Worm (Caenorhabditis elegans) whole organism, midembryonic: ENCODE data around the gene str-143.

ENCODE experiments used
- T22C8.4 ChIP-seq: fragments of 200-800 bp; sonication (Bioruptor generic); IDR thresholded peaks from 2 replicates; pipeline ENCODE4 v1.3.6; 2022; ENCODE audit warnings: missing genetic modification characterization, missing compliant biosample characterization
- klf-2 ChIP-seq: fragments of 200-800 bp; sonication (Bioruptor generic); conservative IDR thresholded peaks from 2 replicates; pipeline ENCODE4 v1.3.6; 2022; ENCODE audit warnings: missing genetic modification reagents, missing genetic modification characterization, missing compliant biosample characterization
- med-1 ChIP-seq: sonication (generic microtip); optimal IDR thresholded peaks from 2 replicates; lab custom pipeline; 2017; ENCODE audit warnings: missing genetic modification characterization, mild to moderate bottlenecking, missing compliant biosample characterization, antibody characterized with exemption, missing genetic modification reagents; ENCODE audit not compliant: insufficient read depth
- ref-1 ChIP-seq: fragments of 200-800 bp; sonication (Bioruptor generic); conservative IDR thresholded peaks from 2 replicates; pipeline ENCODE4 v1.3.6; 2022; ENCODE audit warnings: missing genetic modification reagents, missing genetic modification characterization, missing compliant biosample characterization
- tab-1 ChIP-seq: fragments of 200-800 bp; sonication (Bioruptor generic); IDR thresholded peaks from 2 replicates; pipeline ENCODE4 v1.3.6; 2022; ENCODE audit warnings: missing genetic modification characterization, missing compliant biosample characterization
- ztf-23 ChIP-seq: fragments of 200-800 bp; sonication (Bioruptor generic); IDR thresholded peaks from 2 replicates; pipeline ENCODE4 v1.3.6; 2022; ENCODE audit warnings: missing genetic modification reagents, missing genetic modification characterization, missing compliant biosample characterization
- ztf-29 ChIP-seq: fragments of 200-800 bp; sonication (Bioruptor generic); IDR thresholded peaks from 2 replicates; pipeline ENCODE4 v1.3.6; 2022; ENCODE audit warnings: missing genetic modification reagents, missing genetic modification characterization, missing compliant biosample characterization

DNA sequence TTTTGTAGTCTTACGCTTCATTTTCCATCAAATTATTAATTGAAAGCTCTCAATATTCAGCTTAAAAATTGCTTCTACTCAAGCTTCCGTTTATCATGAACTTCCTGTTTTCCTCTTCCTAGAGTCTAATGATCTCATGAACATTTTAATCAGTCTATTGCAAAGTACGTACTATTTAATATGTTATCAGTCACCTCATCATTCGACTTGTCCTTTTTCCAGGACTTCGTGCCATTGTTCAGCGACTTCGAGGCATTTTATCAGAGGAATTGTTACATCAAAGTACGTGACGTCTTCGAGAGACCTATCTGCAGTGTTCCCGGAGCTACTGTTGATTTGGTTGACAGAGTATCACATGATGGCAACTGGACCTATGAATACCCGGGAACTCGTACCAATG lies 49.8 kb downstream of the str-143 start:
- no peak for TF ChIP-seq ztf-23
- TF ChIP-seq T22C8.4 (GFP tag; lab: Robert Waterston, UW) = no peak
- no peak for TF ChIP-seq ztf-29 (GFP tag; lab: Robert Waterston, UW)
- no peak for TF ChIP-seq med-1
- TF ChIP-seq klf-2 (GFP tag; lab: Robert Waterston, UW) = no peak
- TF ChIP-seq tab-1 (GFP tag; lab: Robert Waterston, UW) = no peak
- TF ChIP-seq ref-1 (GFP tag; lab: Robert Waterston, UW) = no peak
